Worm (Caenorhabditis elegans) whole organism, mixed stage, embryonic: Measurements from ENCODE around the gene mksr-2.

Experiments used
- ceh-39 ChIP-seq: fragments of 150-350 bp; optimal IDR thresholded peaks from 2 replicates; lab custom pipeline; 2014; ENCODE audit warnings: missing biosample characterization, missing genetic modification characterization
- mep-1 ChIP-seq: fragments of 150-350 bp; optimal IDR thresholded peaks from 2 replicates; lab custom pipeline; 2017; ENCODE audit warnings: missing biosample characterization, missing genetic modification reagents, missing genetic modification characterization, inconsistent platforms
- nhr-12 ChIP-seq: fragments of 150-350 bp; optimal IDR thresholded peaks from 2 replicates; lab custom pipeline; 2014; ENCODE audit warnings: missing biosample characterization, missing genetic modification characterization
- nhr-76 ChIP-seq: sonication (generic microtip); optimal IDR thresholded peaks from 2 replicates; lab custom pipeline; 2017; ENCODE audit warnings: missing biosample characterization, missing genetic modification characterization
- sem-2 ChIP-seq: fragments of 200-800 bp; sonication (Bioruptor generic); optimal IDR thresholded peaks from 2 replicates; lab custom pipeline; 2018; ENCODE audit warnings: mild to moderate bottlenecking, missing genetic modification characterization, missing compliant biosample characterization
- snpc-4 ChIP-seq: fragments of 150-350 bp; optimal IDR thresholded peaks from 2 replicates; lab custom pipeline; 2014; ENCODE audit warnings: missing biosample characterization, missing genetic modification characterization
- sptf-1 ChIP-seq: sonication (generic microtip); optimal IDR thresholded peaks from 2 replicates; lab custom pipeline; 2017; ENCODE audit warnings: mild to moderate bottlenecking, missing genetic modification characterization, moderate library complexity, missing compliant biosample characterization
- ztf-11 ChIP-seq: fragments of 150-350 bp; optimal IDR thresholded peaks from 2 replicates; lab custom pipeline; 2014; ENCODE audit warnings: missing biosample characterization, missing genetic modification characterization

ce11 chrIV:2314862-2315261 lies 8.5 kb upstream of the mksr-2 start:
- TF ChIP-seq mep-1 (tag; lab: Kevin White, UChicago) (no peak), ztf-11 (no peak), ceh-39 (tag; lab: Kevin White, UChicago) (no peak), sptf-1 (tag; lab: Kevin White, UChicago) (no peak), nhr-12 (tag; lab: Kevin White, UChicago) (no peak), nhr-76 (tag; lab: Kevin White, UChicago) (no peak), snpc-4 (tag; lab: Kevin White, UChicago) (no peak), sem-2 (GFP tag; lab: Kevin White, UChicago) (no peak)
